Fruit fly (Drosophila melanogaster): Measurements from ENCODE around the gene ttm2.

Gene ttm2

DNA sequence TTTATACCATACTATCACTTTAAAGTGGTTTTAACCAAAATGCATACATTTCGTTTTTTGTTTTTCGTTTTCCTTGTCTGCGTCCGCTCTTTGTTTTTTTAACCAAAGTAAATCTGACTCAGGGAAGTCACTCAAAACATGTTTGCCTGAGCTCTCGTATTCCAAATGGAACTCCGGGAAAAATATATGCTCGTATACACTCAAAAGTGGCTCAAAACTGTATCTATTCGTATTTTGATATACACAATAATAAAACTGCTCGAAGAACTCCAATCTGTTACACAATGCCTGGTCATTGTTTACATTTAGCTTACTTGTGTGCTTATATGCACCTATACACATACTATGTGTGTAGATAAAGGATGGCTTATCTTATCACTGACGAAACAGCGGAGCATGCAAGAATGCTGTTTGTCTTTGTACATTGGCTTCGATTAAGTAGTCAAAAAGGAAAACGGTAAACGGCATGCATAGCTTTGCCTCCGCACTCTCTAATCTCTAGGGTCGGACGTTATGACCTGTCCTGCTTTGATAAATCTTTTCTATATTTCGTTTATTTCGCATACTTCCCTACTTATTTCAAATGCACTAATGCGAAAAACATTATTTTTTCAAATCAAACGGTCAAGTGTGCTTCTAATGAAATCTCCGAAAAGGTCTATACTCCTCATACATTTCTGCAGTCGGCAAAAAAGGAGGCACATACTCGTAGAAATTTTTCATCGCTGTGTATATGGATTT is 4.0 kb upstream of the ttm2 start, which contains the start of gene miple2 (continued):
- TF ChIP-seq H2.0 (GFP tag; IDR thresholded peaks at IDR 0.05) (no peak), CG10431 (GFP tag; optimal IDR thresholded peaks at IDR 0.05) (peak; percentile 47), usp (GFP tag; optimal IDR thresholded peaks at IDR 0.05) (no peak), CG6854 (GFP tag; optimal IDR thresholded peaks at IDR 0.05) (peak; percentile 31), pum (GFP tag; optimal IDR thresholded peaks at IDR 0.05) (peak; percentile 39), grn (GFP tag; optimal IDR thresholded peaks at IDR 0.05) (peak; percentile 84), CG15601 (tag; optimal IDR thresholded peaks at IDR 0.05) (peak; percentile 72), CG6175 (GFP tag; IDR thresholded peaks at IDR 0.05) (no peak), Trl (optimal IDR thresholded peaks at IDR 0.05) (no peak), Trl (GFP tag; optimal IDR thresholded peaks at IDR 0.05) (peak; percentile 49), dan (GFP tag; IDR thresholded peaks at IDR 0.05) (no peak), Poxn (GFP tag; IDR thresholded peaks at IDR 0.05) (no peak), salm (tag; optimal IDR thresholded peaks at IDR 0.05) (no peak), CG12659 (GFP tag; optimal IDR thresholded peaks at IDR 0.05) (peak; percentile 52), pan (optimal IDR thresholded peaks at IDR 0.05) (no peak), pan (GFP tag; optimal IDR thresholded peaks at IDR 0.05 in 1 of 2, IDR thresholded peaks at IDR 0.05 in 1 of 2) (no peak), CG4360 (GFP tag; IDR thresholded peaks at IDR 0.05) (no peak), lola (GFP tag; optimal IDR thresholded peaks at IDR 0.05) (peak in 1 of 3 experiments; percentile 62), eve (GFP tag; optimal IDR thresholded peaks at IDR 0.05) (no peak), ato (GFP tag; IDR thresholded peaks at IDR 0.05; ENCODE audit: partially characterized antibody) (no peak), CG4854 (GFP tag; optimal IDR thresholded peaks at IDR 0.05) (peak; percentile 30), onecut (GFP tag; IDR thresholded peaks at IDR 0.05) (0 out of 2 replicates have a peak, but pooled peaks have one; percentile 25), CG8089 (GFP tag; optimal IDR thresholded peaks at IDR 0.05) (peak; percentile 43), CG10543 (GFP tag; optimal IDR thresholded peaks at IDR 0.05) (peak; percentile 70), gce (GFP tag; IDR thresholded peaks at IDR 0.05) (no peak), Xrp1 (GFP tag; IDR thresholded peaks at IDR 0.05) (peak; percentile 60), CG42726 (GFP tag; IDR thresholded peaks at IDR 0.05; ENCODE audit: partially characterized antibody) (no peak), HLH3B (GFP tag; IDR thresholded peaks at IDR 0.05) (no peak), sc (optimal IDR thresholded peaks at IDR 0.05) (no peak), sc (GFP tag; optimal IDR thresholded peaks at IDR 0.05) (peak; percentile 64), slbo (GFP tag; IDR thresholded peaks at IDR 0.05) (no peak), CG2120 (GFP tag; optimal IDR thresholded peaks at IDR 0.05) (peak; percentile 60), CG12071 (GFP tag; optimal IDR thresholded peaks at IDR 0.05) (peak; percentile 13), GATAe (GFP tag; conservative IDR thresholded peaks at IDR 0.05) (no peak; the same call in 1 of the 2 replicates), insv (GFP tag; optimal IDR thresholded peaks at IDR 0.05) (peak in 1 of 2 experiments; percentile 3), Dll (GFP tag; IDR thresholded peaks at IDR 0.05; ENCODE audit: partially characterized antibody) (no peak), sob (GFP tag; IDR thresholded peaks at IDR 0.05) (peak; percentile 5; the same call in 1 of the 2 replicates), HHEX (GFP tag; optimal IDR thresholded peaks at IDR 0.05) (peak; percentile 56), Taf1 (GFP tag; IDR thresholded peaks at IDR 0.05) (no peak)

dm6 chr3L:271501-272249 is 3.3 kb upstream of the ttm2 start:
- TF ChIP-seq CG7556 (GFP tag; optimal IDR thresholded peaks at IDR 0.05) (peak; percentile 3), CG5953 (GFP tag; IDR thresholded peaks at IDR 0.05) (peak; percentile 42; the same call in 1 of the 2 replicates), sna (GFP tag; IDR thresholded peaks at IDR 0.05; ENCODE audit: partially characterized antibody) (0 out of 2 replicates have a peak, but pooled peaks have one; percentile 46), zen (tag; optimal IDR thresholded peaks at IDR 0.05) (no peak), amos (GFP tag; IDR thresholded peaks at IDR 0.05; ENCODE audit: partially characterized antibody) (peak; percentile 53; the same call in 1 of the 2 replicates), Opbp (GFP tag; IDR thresholded peaks at IDR 0.05; ENCODE audit: partially characterized antibody) (peak; percentile 63; the same call in 1 of the 3 replicates), CG16779 (GFP tag; IDR thresholded peaks at IDR 0.05) (0 out of 2 replicates have a peak, but pooled peaks have one; percentile 44), Jarid2 (GFP tag; optimal IDR thresholded peaks at IDR 0.05) (peak; percentile 94), CG32532 (GFP tag; IDR thresholded peaks at IDR 0.05) (no peak; the same call in 1 of the 2 replicates), ewg (GFP tag; optimal IDR thresholded peaks at IDR 0.05) (peak; percentile 72), nom (GFP tag; optimal IDR thresholded peaks at IDR 0.05) (peak; percentile 43)
